Fruit fly (Drosophila melanogaster): ENCODE data around the gene CG18404.

DNA sequence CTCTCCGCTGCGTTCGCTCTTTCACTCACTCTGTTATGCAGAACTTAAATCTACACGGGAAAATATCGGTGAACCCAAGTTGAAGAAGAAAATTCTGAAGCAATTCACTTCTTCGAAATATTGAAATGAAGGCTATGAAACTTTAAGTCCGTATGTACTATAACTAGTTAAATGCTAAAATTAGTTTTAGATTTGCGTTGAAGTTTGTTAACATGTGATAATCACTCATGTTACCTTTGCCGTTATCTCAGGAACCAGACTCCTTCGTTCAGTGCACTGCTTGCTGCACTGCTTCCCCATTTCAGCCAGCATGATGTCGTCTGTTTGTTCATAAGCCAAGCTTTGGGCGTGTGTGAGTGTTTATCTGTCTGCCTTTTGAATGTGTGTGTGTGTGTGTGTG lies 31.6 kb downstream of the CG18404 start:
- no peak for TF ChIP-seq CG7839 (tag; optimal IDR thresholded peaks at IDR 0.05)
- TF ChIP-seq salm (tag; optimal IDR thresholded peaks at IDR 0.05), result no peak
- peak; percentile 43 for TF ChIP-seq corto (GFP tag; optimal IDR thresholded peaks at IDR 0.05)
- TF ChIP-seq NC2β (GFP tag; optimal IDR thresholded peaks at IDR 0.05), result no peak
- no peak for TF ChIP-seq CG12299 (tag; optimal IDR thresholded peaks at IDR 0.05)
- TF ChIP-seq E2f1 (GFP tag; IDR thresholded peaks at IDR 0.05), result no peak
- no peak for TF ChIP-seq CG6765 (GFP tag; optimal IDR thresholded peaks at IDR 0.05)
- no peak for TF ChIP-seq CG1024 (GFP tag; IDR thresholded peaks at IDR 0.05)
- TF ChIP-seq CG15479 (GFP tag; optimal IDR thresholded peaks at IDR 0.05), result no peak
- TF ChIP-seq ewg (GFP tag; optimal IDR thresholded peaks at IDR 0.05), result no peak
- no peak for TF ChIP-seq Abd-B (GFP tag; optimal IDR thresholded peaks at IDR 0.05)
- TF ChIP-seq ab (GFP tag; optimal IDR thresholded peaks at IDR 0.05), result no peak
- TF ChIP-seq Myb (GFP tag; optimal IDR thresholded peaks at IDR 0.05), result no peak

All from whole organism, embryonic.